Worm (Caenorhabditis elegans) whole organism, L4 larva: ENCODE data around the gene msa-1.

Experiments used
- T20F7.1 ChIP-seq: fragments of 200-800 bp; sonication (Bioruptor generic); optimal IDR thresholded peaks from 2 replicates; lab custom pipeline; 2018; ENCODE audit warnings: mild to moderate bottlenecking, missing genetic modification characterization, missing compliant biosample characterization
- ZK337.2 ChIP-seq: fragments of 200-800 bp; sonication (Bioruptor generic); IDR thresholded peaks from 2 replicates; pipeline ENCODE4 v1.3.6; 2022; ENCODE audit warnings: missing genetic modification reagents, missing genetic modification characterization, missing compliant biosample characterization
- ZK546.5 ChIP-seq, 2 experiments: sonication (generic microtip); optimal IDR thresholded peaks; 2 replicates each; lab custom pipeline; 2017; ENCODE audit warnings: missing biosample characterization in 2 of 2, missing genetic modification characterization in 2 of 2
- ama-1 ChIP-seq: fragments of 150-350 bp; optimal IDR thresholded peaks from 2 replicates; lab custom pipeline; 2014; ENCODE audit warnings: inconsistent platforms, mixed read lengths
- ceh-20 ChIP-seq: fragments of 200-800 bp; sonication (Bioruptor generic); IDR thresholded peaks from 2 replicates; pipeline ENCODE4 v1.3.6; 2022; ENCODE audit warnings: missing genetic modification reagents, missing genetic modification characterization, missing compliant biosample characterization
- ces-1 ChIP-seq: fragments of 150-350 bp; sonication (generic microtip); optimal IDR thresholded peaks from 4 replicates; lab custom pipeline; 2014; ENCODE audit warnings: missing biosample characterization, missing genetic modification reagents, missing genetic modification characterization
- egl-27 ChIP-seq: sonication (generic microtip); optimal IDR thresholded peaks from 3 replicates; lab custom pipeline; 2017; ENCODE audit warnings: missing biosample characterization, missing genetic modification reagents, missing genetic modification characterization
- fkh-10 ChIP-seq: fragments of 150-350 bp; optimal IDR thresholded peaks from 2 replicates; lab custom pipeline; 2014; ENCODE audit warnings: missing biosample characterization, missing genetic modification reagents, missing genetic modification characterization
- lin-15B ChIP-seq: fragments of 150-350 bp; sonication (generic microtip); optimal IDR thresholded peaks from 3 replicates; lab custom pipeline; 2014; ENCODE audit warnings: missing biosample characterization, missing genetic modification characterization
- nhr-237 ChIP-seq: sonication (generic microtip); optimal IDR thresholded peaks from 2 replicates; lab custom pipeline; 2017; ENCODE audit warnings: missing biosample characterization, missing genetic modification characterization
- nhr-77 ChIP-seq: fragments of 150-350 bp; optimal IDR thresholded peaks from 2 replicates; lab custom pipeline; 2014; ENCODE audit warnings: missing biosample characterization, missing genetic modification characterization
- pha-4 ChIP-seq, 2 experiments: fragments of 150-350 bp in 1 of 2; fragments of 200-800 bp in 1 of 2; sonication (Bioruptor generic) in 1 of 2; IDR thresholded peaks in 1 of 2; optimal IDR thresholded peaks in 1 of 2; 2 replicates each; pipeline versions ENCODE4 v1.3.6 to Lab custom; 2014 to 2022; ENCODE audit warnings: missing genetic modification characterization in 2 of 2, missing genetic modification reagents in 2 of 2, missing biosample characterization in 1 of 2, missing compliant biosample characterization in 1 of 2
- pqm-1 ChIP-seq: sonication (generic microtip); optimal IDR thresholded peaks from 2 replicates; lab custom pipeline; 2017; ENCODE audit warnings: missing biosample characterization, missing genetic modification characterization
- unc-62 ChIP-seq, 3 experiments: fragments of 150-350 bp in 1 of 3; sonication (generic microtip); optimal IDR thresholded peaks in 2 of 3; peaks in 1 of 3; 1 replicate in 1 of 3; 2 replicates in 2 of 3; lab custom pipeline; 2014 to 2017; ENCODE audit warnings: missing biosample characterization in 3 of 3, missing genetic modification characterization in 3 of 3, missing genetic modification reagents in 3 of 3, missing genotype in 1 of 3

DNA sequence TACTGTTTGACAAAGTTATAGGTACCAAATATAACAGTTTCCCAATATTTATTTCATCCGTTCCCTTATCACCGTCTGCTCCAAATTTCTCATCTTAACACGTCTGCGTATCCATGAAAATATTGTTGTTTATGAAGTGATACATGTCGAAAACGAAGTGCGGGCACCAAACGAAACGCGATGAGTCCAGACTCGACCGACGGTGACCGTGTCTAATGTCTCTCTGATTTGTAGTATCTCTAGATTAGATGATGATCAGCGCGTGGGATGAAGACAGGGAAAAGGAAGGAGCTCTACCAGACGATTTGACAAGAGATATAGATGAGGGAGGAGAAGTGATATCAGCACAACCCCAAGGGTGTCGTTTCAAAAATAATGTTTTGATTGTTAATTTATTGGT, 8.2 kb upstream of the msa-1 start:
- TF ChIP-seq egl-27 (tag; lab: Kevin White, UChicago) (no peak), nhr-237 (no peak), T20F7.1 (no peak), ceh-20 (GFP tag; lab: Robert Waterston, UW) (no peak), unc-62 (GFP tag; optimal IDR thresholded peaks at IDR 0.05 in 1 of 2; lab: Kevin White, UChicago) (peak in 1 of 2 experiments; percentile 88), unc-62 (tag; optimal IDR thresholded peaks at IDR 0.05; lab: Kevin White, UChicago) (no peak), ZK337.2 (no peak), fkh-10 (no peak), nhr-77 (tag; lab: Kevin White, UChicago) (no peak), pha-4 (GFP tag; IDR thresholded peaks at IDR 0.05; lab: Robert Waterston, UW) (no peak), pha-4 (tag; optimal IDR thresholded peaks at IDR 0.05; lab: Kevin White, UChicago) (no peak), ama-1 (lab: Kevin White, UChicago) (no peak), ces-1 (GFP tag; lab: Kevin White, UChicago) (no peak), lin-15B (tag; lab: Kevin White, UChicago) (no peak), pqm-1 (tag; lab: Kevin White, UChicago) (no peak), ZK546.5 (tag; optimal IDR thresholded peaks at IDR 0.05; lab: Kevin White, UChicago) (no peak)
